Worm (Caenorhabditis elegans) whole organism, early embryonic: ENCODE data around the gene htp-1.

Source experiments
- F13C5.2 ChIP-seq: sonication (generic microtip); optimal IDR thresholded peaks from 2 replicates; lab custom pipeline; 2017; ENCODE audit warnings: mild to moderate bottlenecking, missing genetic modification characterization, inconsistent platforms, missing compliant biosample characterization
- aly-1 ChIP-seq: sonication (generic microtip); optimal IDR thresholded peaks from 2 replicates; lab custom pipeline; 2016; ENCODE audit warnings: missing genetic modification characterization, missing compliant biosample characterization
- ama-1 ChIP-seq: fragments of 150-350 bp; optimal IDR thresholded peaks from 2 replicates; lab custom pipeline; 2014
- ceh-36 ChIP-seq: sonication (generic microtip); optimal IDR thresholded peaks from 2 replicates; lab custom pipeline; 2016; ENCODE audit warnings: missing genetic modification characterization, inconsistent platforms, missing compliant biosample characterization
- hmg-4 ChIP-seq: fragments of 200-800 bp; sonication (Bioruptor generic); optimal IDR thresholded peaks from 2 replicates; lab custom pipeline; 2018; ENCODE audit warnings: mild to moderate bottlenecking, missing genetic modification characterization, missing compliant biosample characterization
- pes-1 ChIP-seq: fragments of 200-800 bp; sonication (Bioruptor generic); IDR thresholded peaks from 2 replicates; pipeline ENCODE4 v1.3.6; 2022; ENCODE audit warnings: missing genetic modification reagents, missing genetic modification characterization, missing compliant biosample characterization

ce11 chrIV:5419122-5419521 is 27.8 kb upstream of the htp-1 start, which contains the start of gene ehn-3:
- TF ChIP-seq aly-1 (tag; lab: Kevin White, UChicago) (no peak), ama-1 (lab: Kevin White, UChicago) (no peak), hmg-4 (no peak), ceh-36 (tag; lab: Kevin White, UChicago) (no peak), F13C5.2 (no peak), pes-1 (GFP tag; lab: Robert Waterston, UW) (no peak)
